Worm (Caenorhabditis elegans) whole organism, L3 larva: Measurements from ENCODE around the gene ace-3.

Experiments
- ceh-9 ChIP-seq: sonication (generic microtip); optimal IDR thresholded peaks from 2 replicates; lab custom pipeline; 2018; ENCODE audit warnings: missing biosample characterization, missing genetic modification characterization
- egl-27 ChIP-seq: sonication (generic microtip); optimal IDR thresholded peaks from 4 replicates; lab custom pipeline; 2017; ENCODE audit warnings: missing biosample characterization, missing genetic modification reagents, missing genetic modification characterization
- elt-1 ChIP-seq: fragments of 150-350 bp; optimal IDR thresholded peaks from 2 replicates; lab custom pipeline; 2014; ENCODE audit warnings: missing biosample characterization, missing genetic modification characterization
- elt-2 ChIP-seq: sonication (generic microtip); optimal IDR thresholded peaks from 2 replicates; lab custom pipeline; 2016; ENCODE audit warnings: missing genetic modification reagents, mild to moderate bottlenecking, missing genetic modification characterization, missing compliant biosample characterization
- elt-3 ChIP-seq, 3 experiments: fragments of 150-350 bp in 1 of 3; sonication (generic microtip) in 2 of 3; optimal IDR thresholded peaks; 2 replicates in 2 of 3; 4 replicates in 1 of 3; lab custom pipeline; 2014 to 2017; ENCODE audit warnings: missing biosample characterization in 3 of 3, missing genetic modification characterization in 3 of 3
- nhr-12 ChIP-seq: fragments of 150-350 bp; optimal IDR thresholded peaks from 2 replicates; lab custom pipeline; 2014; ENCODE audit warnings: missing biosample characterization, missing genetic modification characterization
- nhr-25 ChIP-seq: sonication (generic microtip); optimal IDR thresholded peaks from 2 replicates; lab custom pipeline; 2017; ENCODE audit warnings: missing biosample characterization, missing genetic modification characterization
- nhr-28 ChIP-seq: fragments of 150-350 bp; optimal IDR thresholded peaks from 2 replicates; lab custom pipeline; 2014; ENCODE audit warnings: missing biosample characterization, missing genetic modification characterization
- skn-1 ChIP-seq: fragments of 150-350 bp; optimal IDR thresholded peaks from 2 replicates; lab custom pipeline; 2014; ENCODE audit warnings: missing biosample characterization, missing genetic modification characterization
- unc-62 ChIP-seq: fragments of 150-350 bp; sonication (generic microtip); optimal IDR thresholded peaks from 4 replicates; lab custom pipeline; 2014; ENCODE audit warnings: missing biosample characterization, missing genetic modification reagents, missing genetic modification characterization
- ztf-11 ChIP-seq: fragments of 150-350 bp; optimal IDR thresholded peaks from 2 replicates; lab custom pipeline; 2014; ENCODE audit warnings: missing biosample characterization, missing genetic modification characterization

DNA sequence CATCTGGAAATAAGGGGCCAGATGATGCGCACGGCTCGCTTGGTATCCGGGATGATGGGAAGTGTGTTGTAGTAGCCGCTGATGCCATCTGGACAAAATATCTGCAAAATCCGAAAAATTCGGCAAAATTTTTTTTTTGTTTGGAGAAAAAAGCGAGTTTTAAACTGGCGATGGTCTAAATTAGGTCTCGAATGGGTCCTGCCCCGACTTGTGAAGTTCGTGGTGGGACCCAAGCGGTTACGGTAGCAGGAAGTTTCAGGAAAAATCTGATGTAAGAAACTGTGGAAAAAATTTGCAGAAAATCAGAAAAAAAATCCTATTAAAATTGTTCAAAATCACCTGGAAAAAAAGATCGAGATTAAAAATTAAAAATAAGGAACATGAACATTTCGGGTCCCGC is 38.1 kb downstream of the ace-3 start, which contains the start of gene jmjd-2:
- no peak for TF ChIP-seq egl-27 (tag; lab: Kevin White, UChicago)
- TF ChIP-seq ceh-9 (tag; lab: Kevin White, UChicago) = no peak
- no peak for TF ChIP-seq elt-1 (tag; lab: Kevin White, UChicago)
- TF ChIP-seq elt-2 (tag; lab: Kevin White, UChicago) = no peak
- TF ChIP-seq nhr-25 = no peak
- TF ChIP-seq nhr-28 (tag; lab: Kevin White, UChicago) = no peak
- TF ChIP-seq skn-1 = no peak
- no peak for TF ChIP-seq nhr-12
- no peak for TF ChIP-seq ztf-11 (tag; lab: Kevin White, UChicago)
- no peak for TF ChIP-seq elt-3 (tag; optimal IDR thresholded peaks at IDR 0.05; lab: Kevin White, UChicago)
- no peak for TF ChIP-seq unc-62 (GFP tag; lab: Kevin White, UChicago)
